Fruit fly (Drosophila melanogaster) whole organism, embryonic: ENCODE measurements around the gene CG14183.
A peak's percentile ranks its signal among the peaks of the same experiment; 100 is the strongest.

Source experiments
- Atf6 ChIP-seq: fragments of 200-800 bp; sonication (Bioruptor generic); IDR thresholded peaks from 2 replicates; pipeline ENCODE4 v1.3.6; 2022; ENCODE audit warnings: missing biosample characterization, missing genetic modification characterization
- B-H1 ChIP-seq: fragments of 200-800 bp; sonication (Bioruptor generic); IDR thresholded peaks from 3 replicates; pipeline ENCODE4 v1.3.6; 2022; ENCODE audit warnings: missing biosample characterization, missing genetic modification characterization
- BEAF-32 ChIP-seq: fragments of 200-800 bp; sonication (Bioruptor generic); optimal IDR thresholded peaks from 3 replicates; lab custom pipeline; 2017; ENCODE audit warnings: missing biosample characterization, missing genetic modification characterization, mild to moderate bottlenecking, moderate library complexity, missing genetic modification reagents
- CG1024 ChIP-seq: fragments of 200-800 bp; sonication (Bioruptor generic); IDR thresholded peaks from 2 replicates; pipeline ENCODE4 v1.3.6; 2022; ENCODE audit warnings: missing biosample characterization, missing genetic modification characterization
- CG10565 ChIP-seq: fragments of 200-800 bp; sonication (Bioruptor generic); optimal IDR thresholded peaks from 3 replicates; lab custom pipeline; 2016; ENCODE audit warnings: missing biosample characterization, mild to moderate bottlenecking, missing genetic modification characterization
- CG11085 ChIP-seq: fragments of 200-800 bp; sonication (Bioruptor generic); IDR thresholded peaks from 2 replicates; pipeline ENCODE4 v1.3.6; 2022; ENCODE audit warnings: missing biosample characterization, missing genetic modification characterization
- CG11456 ChIP-seq: fragments of 200-800 bp; sonication (Bioruptor generic); IDR thresholded peaks from 3 replicates; pipeline ENCODE4 v1.3.6; 2022; ENCODE audit warnings: missing biosample characterization, missing genetic modification characterization
- CG12219 ChIP-seq: fragments of 200-800 bp; sonication (Bioruptor generic); optimal IDR thresholded peaks from 3 replicates; lab custom pipeline; 2018; ENCODE audit warnings: missing biosample characterization, mild to moderate bottlenecking, missing genetic modification characterization
- CG14050 ChIP-seq: fragments of 200-800 bp; sonication (Bioruptor generic); IDR thresholded peaks from 3 replicates; pipeline ENCODE4 v1.3.6; 2022; ENCODE audit warnings: missing biosample characterization, missing genetic modification characterization
- CG14860 ChIP-seq: fragments of 200-800 bp; sonication (Bioruptor generic); IDR thresholded peaks from 3 replicates; pipeline ENCODE4 v1.3.6; 2022; ENCODE audit warnings: missing biosample characterization, missing genetic modification characterization; ENCODE audit not compliant: partially characterized antibody
- CG30020 ChIP-seq: fragments of 200-800 bp; optimal IDR thresholded peaks from 2 replicates; lab custom pipeline; 2019; ENCODE audit warnings: missing biosample characterization, mild to moderate bottlenecking, missing genetic modification characterization, moderate library complexity
- CG31224 ChIP-seq: fragments of 200-800 bp; sonication (Bioruptor generic); IDR thresholded peaks from 2 replicates; pipeline ENCODE4 v1.3.6; 2022; ENCODE audit warnings: missing biosample characterization, missing genetic modification characterization
- CG32772 ChIP-seq: fragments of 200-800 bp; sonication (Bioruptor generic); IDR thresholded peaks from 2 replicates; pipeline ENCODE4 v1.3.6; 2022; ENCODE audit warnings: missing biosample characterization, missing genetic modification characterization
- CG3838 ChIP-seq: fragments of 200-800 bp; sonication (Bioruptor generic); optimal IDR thresholded peaks from 3 replicates; lab custom pipeline; 2016; ENCODE audit warnings: missing biosample characterization, missing genetic modification characterization
- CG7271 ChIP-seq: fragments of 200-800 bp; sonication (Bioruptor generic); optimal IDR thresholded peaks from 2 replicates; lab custom pipeline; 2018; ENCODE audit warnings: missing biosample characterization, mild to moderate bottlenecking, missing genetic modification characterization, moderate library complexity
- CG9215 ChIP-seq: fragments of 200-800 bp; sonication (Bioruptor generic); IDR thresholded peaks from 2 replicates; pipeline ENCODE4 v1.3.6; 2022; ENCODE audit warnings: missing biosample characterization, missing genetic modification characterization
- CG9437 ChIP-seq: fragments of 200-800 bp; sonication (Bioruptor generic); optimal IDR thresholded peaks from 2 replicates; lab custom pipeline; 2018; ENCODE audit warnings: missing biosample characterization, mild to moderate bottlenecking, missing genetic modification characterization
- CG9932 ChIP-seq: fragments of 200-800 bp; sonication (Bioruptor generic); IDR thresholded peaks from 2 replicates; pipeline ENCODE4 v1.3.6; 2022; ENCODE audit warnings: missing biosample characterization, missing genetic modification characterization
- CHES-1-like ChIP-seq: fragments of 200-800 bp; sonication (Bioruptor generic); optimal IDR thresholded peaks from 2 replicates; lab custom pipeline; 2016; ENCODE audit warnings: missing biosample characterization, missing genetic modification characterization
- CkIIα-i1 ChIP-seq: fragments of 200-800 bp; sonication (Bioruptor generic); IDR thresholded peaks from 2 replicates; pipeline ENCODE4 v1.3.6; 2022; ENCODE audit warnings: missing biosample characterization, missing genetic modification characterization
- Drgx ChIP-seq: fragments of 200-800 bp; sonication (Bioruptor generic); IDR thresholded peaks from 2 replicates; pipeline ENCODE4 v1.3.6; 2022; ENCODE audit warnings: missing biosample characterization, missing genetic modification characterization
- Fer3 ChIP-seq: fragments of 200-800 bp; sonication (Bioruptor generic); optimal IDR thresholded peaks from 2 replicates; lab custom pipeline; 2018; ENCODE audit warnings: missing biosample characterization, mild to moderate bottlenecking, missing genetic modification characterization, moderate library complexity
- MESR4 ChIP-seq: fragments of 200-800 bp; sonication (Bioruptor generic); optimal IDR thresholded peaks from 2 replicates; lab custom pipeline; 2018; ENCODE audit warnings: missing biosample characterization, mild to moderate bottlenecking, missing genetic modification characterization, moderate library complexity
- MTF-1 ChIP-seq: fragments of 200-800 bp; sonication (Bioruptor generic); optimal IDR thresholded peaks from 2 replicates; lab custom pipeline; 2018; ENCODE audit warnings: missing biosample characterization, mild to moderate bottlenecking, missing genetic modification characterization, borderline replicate concordance
- Sry-δ ChIP-seq: fragments of 200-800 bp; sonication (Bioruptor generic); optimal IDR thresholded peaks from 2 replicates; lab custom pipeline; 2016; ENCODE audit warnings: missing biosample characterization, missing genetic modification characterization
- Stat92E ChIP-seq, 3 experiments: fragments of >200 bp in 2 of 3; fragments of 200-800 bp in 1 of 3; sonication (Bioruptor generic) in 1 of 3; optimal IDR thresholded peaks; 2 replicates each; lab custom pipeline; 2017 to 2019; ENCODE audit warnings: missing biosample characterization in 3 of 3, missing genetic modification characterization in 3 of 3, mild to moderate bottlenecking in 1 of 3, moderate library complexity in 1 of 3
- YL-1 ChIP-seq: fragments of 200-800 bp; sonication (Bioruptor generic); optimal IDR thresholded peaks from 3 replicates; lab custom pipeline; 2017; ENCODE audit warnings: missing biosample characterization, mild to moderate bottlenecking, missing genetic modification characterization
- abd-A ChIP-seq: fragments of 200-800 bp; sonication (Bioruptor generic); optimal IDR thresholded peaks from 3 replicates; lab custom pipeline; 2019; ENCODE audit warnings: missing biosample characterization, mild to moderate bottlenecking, missing genetic modification characterization, moderate library complexity
- bsh ChIP-seq, 2 experiments: fragments of 200-800 bp; sonication (Bioruptor generic); optimal IDR thresholded peaks; 2 replicates each; lab custom pipeline; 2017 to 2018; ENCODE audit warnings: mild to moderate bottlenecking in 2 of 2, missing biosample characterization in 2 of 2, missing genetic modification characterization in 2 of 2, moderate library complexity in 1 of 2
- crc ChIP-seq: fragments of 200-800 bp; sonication (Bioruptor generic); optimal IDR thresholded peaks from 2 replicates; lab custom pipeline; 2016; ENCODE audit warnings: missing biosample characterization, missing genetic modification characterization
- crol ChIP-seq: fragments of 200-800 bp; sonication (Bioruptor generic); IDR thresholded peaks from 2 replicates; pipeline ENCODE4 v1.3.6; 2022; ENCODE audit warnings: missing biosample characterization, missing genetic modification characterization
- emc ChIP-seq: fragments of 200-800 bp; sonication (Bioruptor generic); optimal IDR thresholded peaks from 2 replicates; lab custom pipeline; 2016; ENCODE audit warnings: missing biosample characterization, missing genetic modification characterization
- ems ChIP-seq: fragments of 200-800 bp; sonication (Bioruptor generic); optimal IDR thresholded peaks from 3 replicates; lab custom pipeline; 2016; ENCODE audit warnings: missing biosample characterization, missing genetic modification characterization
- fd102C ChIP-seq: fragments of 200-800 bp; sonication (Bioruptor generic); optimal IDR thresholded peaks from 2 replicates; lab custom pipeline; 2018; ENCODE audit warnings: missing biosample characterization, mild to moderate bottlenecking, missing genetic modification characterization, moderate library complexity
- gro ChIP-seq: fragments of 200-800 bp; sonication (Bioruptor generic); optimal IDR thresholded peaks from 2 replicates; lab custom pipeline; 2016; ENCODE audit warnings: missing biosample characterization, missing genetic modification characterization
- gsb-n ChIP-seq: fragments of 200-800 bp; sonication (Bioruptor generic); optimal IDR thresholded peaks from 3 replicates; lab custom pipeline; 2018; ENCODE audit warnings: missing biosample characterization, mild to moderate bottlenecking, missing genetic modification characterization
- kni ChIP-seq: fragments of 200-800 bp; sonication (Bioruptor generic); optimal IDR thresholded peaks from 3 replicates; lab custom pipeline; 2017; ENCODE audit warnings: mild to moderate bottlenecking, missing biosample characterization, missing genetic modification reagents, missing genetic modification characterization
- lab ChIP-seq: fragments of 200-800 bp; sonication (Bioruptor generic); optimal IDR thresholded peaks from 3 replicates; lab custom pipeline; 2017; ENCODE audit warnings: missing biosample characterization, missing genetic modification characterization, mild to moderate bottlenecking, moderate library complexity, missing genetic modification reagents
- lola ChIP-seq, 3 experiments: fragments of >200 bp in 2 of 3; fragments of 200-800 bp in 1 of 3; sonication (Bioruptor generic) in 1 of 3; optimal IDR thresholded peaks; 2 replicates each; lab custom pipeline; 2017 to 2019; ENCODE audit warnings: missing biosample characterization in 3 of 3, missing genetic modification characterization in 3 of 3, mild to moderate bottlenecking in 1 of 3, moderate library complexity in 1 of 3
- onecut ChIP-seq: fragments of 200-800 bp; sonication (Bioruptor generic); IDR thresholded peaks from 2 replicates; pipeline ENCODE4 v1.3.6; 2022; ENCODE audit warnings: missing biosample characterization, missing genetic modification characterization
- pb ChIP-seq: fragments of 200-800 bp; sonication (Bioruptor generic); optimal IDR thresholded peaks from 3 replicates; lab custom pipeline; 2016; ENCODE audit warnings: missing biosample characterization, missing genetic modification characterization
- sisA ChIP-seq: fragments of 200-800 bp; sonication (Bioruptor generic); IDR thresholded peaks from 2 replicates; pipeline ENCODE4 v1.3.6; 2022; ENCODE audit warnings: missing biosample characterization, missing genetic modification characterization
- sna ChIP-seq: fragments of 200-800 bp; sonication (Bioruptor generic); IDR thresholded peaks from 2 replicates; pipeline ENCODE4 v1.3.6; 2022; ENCODE audit warnings: missing biosample characterization, missing genetic modification characterization; ENCODE audit not compliant: partially characterized antibody
- sr ChIP-seq: fragments of 200-800 bp; sonication (Bioruptor generic); IDR thresholded peaks from 3 replicates; pipeline ENCODE4 v1.3.6; 2022; ENCODE audit warnings: missing biosample characterization, missing genetic modification characterization
- stc ChIP-seq: fragments of 200-800 bp; sonication (Bioruptor generic); IDR thresholded peaks from 2 replicates; pipeline ENCODE4 v1.3.6; 2022; ENCODE audit warnings: missing biosample characterization, missing genetic modification characterization
- sug ChIP-seq: fragments of 200-800 bp; optimal IDR thresholded peaks from 2 replicates; lab custom pipeline; 2019; ENCODE audit warnings: missing biosample characterization, mild to moderate bottlenecking, missing genetic modification characterization, moderate library complexity
- tap ChIP-seq: fragments of 200-800 bp; optimal IDR thresholded peaks from 3 replicates; lab custom pipeline; 2019; ENCODE audit warnings: missing biosample characterization, mild to moderate bottlenecking, missing genetic modification characterization, moderate library complexity
- wor ChIP-seq: fragments of 200-800 bp; sonication (Bioruptor generic); IDR thresholded peaks from 2 replicates; pipeline ENCODE4 v1.3.6; 2022; ENCODE audit warnings: missing biosample characterization, missing genetic modification characterization

CG14183 gene

dm6 chr3L:20002482-20003234, 25.0 kb downstream of the CG14183 start, which contains the start of gene CG7668 (continued):
- TF ChIP-seq emc (GFP tag; lab: Kevin White, UChicago) (peak; percentile 68), CG9932 (GFP tag; lab: Robert Waterston, UW) (no peak; the same call in none of the 2 replicates), CG9215 (GFP tag; lab: Robert Waterston, UW) (no peak), crc (GFP tag; lab: Kevin White, UChicago) (peak; percentile 69), CG11085 (GFP tag; lab: Robert Waterston, UW) (peak; percentile 86), sisA (no peak), MESR4 (peak; percentile 67), CHES-1-like (GFP tag; lab: Kevin White, UChicago) (peak; percentile 84), CG30020 (peak; percentile 87), stc (peak; percentile 89), abd-A (tag; lab: Kevin White, UChicago) (peak; percentile 76), sug (tag; lab: Kevin White, UChicago) (peak; percentile 84), lola (GFP tag; optimal IDR thresholded peaks at IDR 0.05; lab: Kevin White, UChicago) (peak in 1 of 3 experiments; percentile 88), ems (GFP tag; lab: Kevin White, UChicago) (peak; percentile 84), CG14050 (GFP tag; lab: Robert Waterston, UW) (peak; percentile 89), wor (peak; percentile 59), CG11456 (GFP tag; lab: Robert Waterston, UW) (no peak), onecut (GFP tag; lab: Robert Waterston, UW) (peak; percentile 83), Sry-δ (GFP tag; lab: Kevin White, UChicago) (peak; percentile 56), CG31224 (GFP tag; lab: Robert Waterston, UW) (no peak), CG32772 (GFP tag; lab: Robert Waterston, UW) (no peak), B-H1 (GFP tag; lab: Robert Waterston, UW) (peak; percentile 84; the same call in 1 of the 3 replicates), CG9437 (GFP tag; lab: Kevin White, UChicago) (peak; percentile 75), CG10565 (peak; percentile 53), BEAF-32 (peak; percentile 54), pb (peak; percentile 47), crol (GFP tag; lab: Robert Waterston, UW) (no peak), gsb-n (tag; lab: Kevin White, UChicago) (peak; percentile 87), kni (GFP tag; lab: Kevin White, UChicago) (peak; percentile 77), lab (GFP tag; lab: Kevin White, UChicago) (peak; percentile 92), gro (GFP tag; lab: Kevin White, UChicago) (peak; percentile 88), fd102C (peak; percentile 50), YL-1 (peak; percentile 86), sna (peak; percentile 43), Fer3 (tag; lab: Kevin White, UChicago) (peak; percentile 93), Atf6 (peak; percentile 90), Stat92E (GFP tag; optimal IDR thresholded peaks at IDR 0.05; lab: Kevin White, UChicago) (peak in 1 of 3 experiments; percentile 79), bsh (GFP tag; optimal IDR thresholded peaks at IDR 0.05; lab: Kevin White, UChicago) (peak; percentile 50 to 92), CG1024 (GFP tag; lab: Robert Waterston, UW) (peak; percentile 87), CkIIα-i1 (GFP tag; lab: Robert Waterston, UW) (no peak), CG3838 (GFP tag; lab: Kevin White, UChicago) (peak; percentile 41), Drgx (GFP tag; lab: Robert Waterston, UW) (peak; percentile 90), CG14860 (GFP tag; lab: Robert Waterston, UW) (peak; percentile 39; the same call in 1 of the 3 replicates), tap (tag; lab: Kevin White, UChicago) (peak; percentile 91), sr (GFP tag; lab: Robert Waterston, UW) (no peak), CG12219 (GFP tag; lab: Kevin White, UChicago) (peak; percentile 87), MTF-1 (GFP tag; lab: Kevin White, UChicago) (peak; percentile 55), CG7271 (peak; percentile 85)
